Fruit fly (Drosophila melanogaster) whole organism, embryonic: Measurements from ENCODE around the gene rogdi.

Experiments
- Asciz ChIP-seq: fragments of 200-800 bp; sonication (Bioruptor generic); optimal IDR thresholded peaks from 2 replicates; lab custom pipeline; 2017; ENCODE audit warnings: missing biosample characterization, mild to moderate bottlenecking, missing genetic modification characterization, missing genetic modification reagents
- B-H1 ChIP-seq: fragments of 200-800 bp; sonication (Bioruptor generic); IDR thresholded peaks from 3 replicates; pipeline ENCODE4 v1.3.6; 2022; ENCODE audit warnings: missing biosample characterization, missing genetic modification characterization
- CG10321 ChIP-seq: fragments of 200-800 bp; sonication (Bioruptor generic); IDR thresholded peaks from 2 replicates; pipeline ENCODE4 v1.3.6; 2022; ENCODE audit warnings: missing biosample characterization, missing genetic modification characterization
- CG11085 ChIP-seq: fragments of 200-800 bp; sonication (Bioruptor generic); IDR thresholded peaks from 2 replicates; pipeline ENCODE4 v1.3.6; 2022; ENCODE audit warnings: missing biosample characterization, missing genetic modification characterization
- CG11247 ChIP-seq: fragments of 200-800 bp; sonication (Bioruptor generic); IDR thresholded peaks from 2 replicates; pipeline ENCODE4 v1.3.6; 2022; ENCODE audit warnings: missing biosample characterization, missing genetic modification characterization
- CG11695 ChIP-seq: fragments of 200-800 bp; sonication (Bioruptor generic); IDR thresholded peaks from 3 replicates; pipeline ENCODE4 v1.3.6; 2022; ENCODE audit warnings: missing biosample characterization, missing genetic modification characterization
- CG12391 ChIP-seq: fragments of 200-800 bp; sonication (Bioruptor generic); optimal IDR thresholded peaks from 3 replicates; lab custom pipeline; 2018; ENCODE audit warnings: missing biosample characterization, mild to moderate bottlenecking, missing genetic modification characterization, moderate library complexity
- CG1602 ChIP-seq: fragments of 200-800 bp; sonication (Bioruptor generic); optimal IDR thresholded peaks from 3 replicates; lab custom pipeline; 2016; ENCODE audit warnings: missing biosample characterization, missing genetic modification characterization
- CG1603 ChIP-seq: fragments of 200-800 bp; sonication (Bioruptor generic); optimal IDR thresholded peaks from 2 replicates; lab custom pipeline; 2019; ENCODE audit warnings: missing biosample characterization, mild to moderate bottlenecking, missing genetic modification characterization, moderate library complexity
- CG1647 ChIP-seq: fragments of 200-800 bp; sonication (Bioruptor generic); optimal IDR thresholded peaks from 3 replicates; lab custom pipeline; 2016; ENCODE audit warnings: missing biosample characterization, missing genetic modification characterization
- CG16815 ChIP-seq: fragments of 200-800 bp; sonication (Bioruptor generic); optimal IDR thresholded peaks from 3 replicates; lab custom pipeline; 2017; ENCODE audit warnings: missing biosample characterization, mild to moderate bottlenecking, missing genetic modification characterization
- CG17568 ChIP-seq: fragments of 200-800 bp; sonication (Bioruptor generic); optimal IDR thresholded peaks from 2 replicates; lab custom pipeline; 2018; ENCODE audit warnings: missing biosample characterization, mild to moderate bottlenecking, missing genetic modification characterization, moderate library complexity
- CG32772 ChIP-seq: fragments of 200-800 bp; sonication (Bioruptor generic); IDR thresholded peaks from 2 replicates; pipeline ENCODE4 v1.3.6; 2022; ENCODE audit warnings: missing biosample characterization, missing genetic modification characterization
- CG34376 ChIP-seq: fragments of 200-800 bp; sonication (Bioruptor generic); optimal IDR thresholded peaks from 2 replicates; lab custom pipeline; 2018; ENCODE audit warnings: missing biosample characterization, mild to moderate bottlenecking, missing genetic modification characterization
- CG3726 ChIP-seq: fragments of 200-800 bp; sonication (Bioruptor generic); IDR thresholded peaks from 3 replicates; pipeline ENCODE4, ENCODE4 v1.3.6; 2022; ENCODE audit warnings: missing biosample characterization, missing genetic modification characterization
- CG6813 ChIP-seq: fragments of 200-800 bp; sonication (Bioruptor generic); optimal IDR thresholded peaks from 2 replicates; lab custom pipeline; 2017; ENCODE audit warnings: missing biosample characterization, missing genetic modification characterization, mild to moderate bottlenecking, moderate library complexity, missing genetic modification reagents
- CG6854 ChIP-seq: fragments of 200-800 bp; sonication (Bioruptor generic); optimal IDR thresholded peaks from 3 replicates; lab custom pipeline; 2017; ENCODE audit warnings: missing biosample characterization, mild to moderate bottlenecking, missing genetic modification characterization
- CG7372 ChIP-seq: fragments of 200-800 bp; sonication (Bioruptor generic); IDR thresholded peaks from 2 replicates; pipeline ENCODE4 v1.3.6; 2022; ENCODE audit warnings: missing biosample characterization, missing genetic modification characterization
- CG8765 ChIP-seq: fragments of 200-800 bp; sonication (Bioruptor generic); IDR thresholded peaks from 2 replicates; pipeline ENCODE4 v1.3.6; 2022; ENCODE audit warnings: missing biosample characterization, missing genetic modification characterization
- CG9727 ChIP-seq: fragments of 200-800 bp; sonication (Bioruptor generic); optimal IDR thresholded peaks from 3 replicates; lab custom pipeline; 2017; ENCODE audit warnings: missing biosample characterization, mild to moderate bottlenecking, missing genetic modification characterization
- Dll ChIP-seq: fragments of 200-800 bp; sonication (Bioruptor generic); IDR thresholded peaks from 4 replicates; pipeline ENCODE4 v1.3.6; 2022; ENCODE audit warnings: missing biosample characterization, missing genetic modification characterization; ENCODE audit not compliant: partially characterized antibody
- Drgx ChIP-seq: fragments of 200-800 bp; sonication (Bioruptor generic); IDR thresholded peaks from 2 replicates; pipeline ENCODE4 v1.3.6; 2022; ENCODE audit warnings: missing biosample characterization, missing genetic modification characterization
- Ets97D ChIP-seq: fragments of 200-800 bp; sonication (Bioruptor generic); optimal IDR thresholded peaks from 3 replicates; lab custom pipeline; 2016; ENCODE audit warnings: missing biosample characterization, missing genetic modification characterization
- GATAe ChIP-seq: fragments of 200-800 bp; sonication (Bioruptor generic); conservative IDR thresholded peaks from 2 replicates; pipeline ENCODE4 v1.3.6; 2022; ENCODE audit warnings: missing biosample characterization, missing genetic modification characterization
- Hr3 ChIP-seq: fragments of 200-800 bp; sonication (Bioruptor generic); optimal IDR thresholded peaks from 3 replicates; lab custom pipeline; 2016; ENCODE audit warnings: missing biosample characterization, missing genetic modification characterization
- Lhr ChIP-seq: fragments of 200-800 bp; sonication (Bioruptor generic); optimal IDR thresholded peaks from 3 replicates; lab custom pipeline; 2017; ENCODE audit warnings: mild to moderate bottlenecking, missing biosample characterization, missing genetic modification reagents, missing genetic modification characterization
- Oaz ChIP-seq: fragments of 200-800 bp; sonication (Bioruptor generic); IDR thresholded peaks from 2 replicates; pipeline ENCODE4 v1.3.6; 2022; ENCODE audit warnings: missing biosample characterization, missing genetic modification characterization
- Pdp1 ChIP-seq, 2 experiments: fragments of 200-800 bp; sonication (Bioruptor generic); optimal IDR thresholded peaks; 3 replicates each; lab custom pipeline; 2016; ENCODE audit warnings: missing biosample characterization in 2 of 2, missing genetic modification characterization in 2 of 2, mild to moderate bottlenecking in 1 of 2, moderate library complexity in 1 of 2
- Scr ChIP-seq: fragments of 200-800 bp; sonication (Bioruptor generic); IDR thresholded peaks from 2 replicates; pipeline ENCODE4 v1.3.6; 2022; ENCODE audit warnings: missing biosample characterization, missing genetic modification characterization; ENCODE audit not compliant: partially characterized antibody
- Stat92E ChIP-seq, 3 experiments: fragments of >200 bp in 2 of 3; fragments of 200-800 bp in 1 of 3; sonication (Bioruptor generic) in 1 of 3; optimal IDR thresholded peaks; 2 replicates each; lab custom pipeline; 2017 to 2019; ENCODE audit warnings: missing biosample characterization in 3 of 3, missing genetic modification characterization in 3 of 3, mild to moderate bottlenecking in 1 of 3, moderate library complexity in 1 of 3
- Trl ChIP-seq, 3 experiments: fragments of >200 bp in 2 of 3; fragments of 200-800 bp in 1 of 3; sonication (Bioruptor generic) in 1 of 3; optimal IDR thresholded peaks; 2 replicates in 1 of 3; 3 replicates in 2 of 3; lab custom pipeline; 2016 to 2017; ENCODE audit warnings: missing biosample characterization in 1 of 3, missing genetic modification characterization in 1 of 3
- YL-1 ChIP-seq: fragments of 200-800 bp; sonication (Bioruptor generic); optimal IDR thresholded peaks from 3 replicates; lab custom pipeline; 2017; ENCODE audit warnings: missing biosample characterization, mild to moderate bottlenecking, missing genetic modification characterization
- abd-A ChIP-seq: fragments of 200-800 bp; sonication (Bioruptor generic); optimal IDR thresholded peaks from 3 replicates; lab custom pipeline; 2019; ENCODE audit warnings: missing biosample characterization, mild to moderate bottlenecking, missing genetic modification characterization, moderate library complexity
- bbx ChIP-seq: fragments of 200-800 bp; sonication (Bioruptor generic); IDR thresholded peaks from 2 replicates; pipeline ENCODE4 v1.3.6; 2022; ENCODE audit warnings: missing biosample characterization, missing genetic modification characterization; ENCODE audit not compliant: partially characterized antibody
- corto ChIP-seq: fragments of 200-800 bp; sonication (Bioruptor generic); optimal IDR thresholded peaks from 2 replicates; lab custom pipeline; 2016; ENCODE audit warnings: missing biosample characterization, mild to moderate bottlenecking, missing genetic modification characterization, moderate library complexity
- gcm2 ChIP-seq: fragments of 200-800 bp; sonication (Bioruptor generic); optimal IDR thresholded peaks from 2 replicates; lab custom pipeline; 2016; ENCODE audit warnings: missing biosample characterization, missing genetic modification characterization
- gro ChIP-seq: fragments of 200-800 bp; sonication (Bioruptor generic); optimal IDR thresholded peaks from 2 replicates; lab custom pipeline; 2016; ENCODE audit warnings: missing biosample characterization, missing genetic modification characterization
- gt ChIP-seq: fragments of 200-800 bp; sonication (Bioruptor generic); IDR thresholded peaks from 2 replicates; pipeline ENCODE4 v1.3.6; 2022; ENCODE audit warnings: missing biosample characterization, missing genetic modification characterization
- knrl ChIP-seq: fragments of 200-800 bp; sonication (Bioruptor generic); IDR thresholded peaks from 3 replicates; pipeline ENCODE4 v1.3.6; 2022; ENCODE audit warnings: missing biosample characterization, missing genetic modification characterization; ENCODE audit not compliant: partially characterized antibody
- maf-S ChIP-seq: fragments of 200-800 bp; sonication (Bioruptor generic); optimal IDR thresholded peaks from 2 replicates; lab custom pipeline; 2016; ENCODE audit warnings: missing biosample characterization, missing genetic modification characterization
- mld ChIP-seq: fragments of 200-800 bp; sonication (Bioruptor generic); IDR thresholded peaks from 3 replicates; pipeline ENCODE4 v1.3.6; 2022; ENCODE audit warnings: missing biosample characterization, missing genetic modification characterization; ENCODE audit not compliant: partially characterized antibody
- p53 ChIP-seq: fragments of 200-800 bp; sonication (Bioruptor generic); optimal IDR thresholded peaks from 2 replicates; lab custom pipeline; 2016; ENCODE audit warnings: missing biosample characterization, missing genetic modification characterization
- pho ChIP-seq: fragments of 200-800 bp; sonication (Bioruptor generic); optimal IDR thresholded peaks from 2 replicates; lab custom pipeline; 2016; ENCODE audit warnings: missing biosample characterization, missing genetic modification characterization
- repo ChIP-seq: fragments of 200-800 bp; sonication (Bioruptor generic); optimal IDR thresholded peaks from 2 replicates; lab custom pipeline; 2016; ENCODE audit warnings: missing biosample characterization, missing genetic modification characterization
- row ChIP-seq: fragments of 200-800 bp; sonication (Bioruptor generic); IDR thresholded peaks from 3 replicates; pipeline ENCODE4 v1.3.6; 2022; ENCODE audit warnings: missing biosample characterization, missing genetic modification characterization
- schlank ChIP-seq: fragments of 200-800 bp; sonication (Bioruptor generic); optimal IDR thresholded peaks from 2 replicates; lab custom pipeline; 2018; ENCODE audit warnings: missing biosample characterization, mild to moderate bottlenecking, missing genetic modification characterization
- slou ChIP-seq: fragments of 200-800 bp; sonication (Bioruptor generic); optimal IDR thresholded peaks from 3 replicates; lab custom pipeline; 2016; ENCODE audit warnings: missing biosample characterization, missing genetic modification characterization
- sob ChIP-seq: fragments of 200-800 bp; sonication (Bioruptor generic); IDR thresholded peaks from 2 replicates; pipeline ENCODE4 v1.3.6; 2022; ENCODE audit warnings: missing biosample characterization, missing genetic modification characterization
- stwl ChIP-seq: fragments of 200-800 bp; sonication (Bioruptor generic); optimal IDR thresholded peaks from 3 replicates; lab custom pipeline; 2018; ENCODE audit warnings: missing biosample characterization, mild to moderate bottlenecking, missing genetic modification characterization, moderate library complexity
- wor ChIP-seq: fragments of 200-800 bp; sonication (Bioruptor generic); IDR thresholded peaks from 2 replicates; pipeline ENCODE4 v1.3.6; 2022; ENCODE audit warnings: missing biosample characterization, missing genetic modification characterization

The rogdi gene

DNA sequence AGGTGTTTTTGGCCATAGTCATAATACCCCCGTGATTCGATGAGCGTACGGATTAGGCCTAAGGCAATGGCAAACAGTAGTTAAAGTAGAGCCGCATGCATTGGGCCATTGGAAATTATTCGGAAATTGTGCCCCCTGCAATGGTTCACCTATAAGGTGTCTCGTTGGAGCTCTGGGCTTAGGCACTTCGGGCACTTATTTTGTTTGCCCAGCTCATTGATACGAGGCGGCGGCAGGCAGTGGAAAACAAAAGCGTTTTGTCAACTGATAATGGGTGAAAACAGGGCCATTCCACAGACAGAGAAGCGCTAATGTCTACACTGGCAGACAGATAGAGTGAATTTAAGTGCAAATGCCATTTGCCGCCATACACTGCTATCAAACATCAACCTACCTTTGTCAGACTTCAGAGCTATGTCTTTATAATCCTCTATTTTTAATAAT lies 43.0 kb upstream of the rogdi start (continued):
- TF ChIP-seq stwl (no peak), gcm2 (GFP tag; lab: Kevin White, UChicago) (no peak), CG6813 (GFP tag; lab: Kevin White, UChicago) (peak; percentile 15), CG1602 (no peak), CG11247 (GFP tag; lab: Robert Waterston, UW) (no peak), CG3726 (no peak), abd-A (no peak), B-H1 (GFP tag; lab: Robert Waterston, UW) (peak; percentile 11; the same call in 1 of the 3 replicates), Hr3 (GFP tag; lab: Kevin White, UChicago) (no peak), Trl (optimal IDR thresholded peaks at IDR 0.05; lab: Kevin White, UChicago) (no peak), Trl (GFP tag; optimal IDR thresholded peaks at IDR 0.05; lab: Kevin White, UChicago) (no peak), CG34376 (GFP tag; lab: Kevin White, UChicago) (peak; percentile 23), slou (GFP tag; lab: Kevin White, UChicago) (no peak), CG6854 (GFP tag; lab: Kevin White, UChicago) (no peak), CG9727 (no peak), p53 (GFP tag; lab: Kevin White, UChicago) (no peak), Drgx (GFP tag; lab: Robert Waterston, UW) (peak; percentile 31; the same call in 1 of the 2 replicates), CG11085 (GFP tag; lab: Robert Waterston, UW) (no peak), Stat92E (GFP tag; optimal IDR thresholded peaks at IDR 0.05; lab: Kevin White, UChicago) (no peak), Lhr (GFP tag; lab: Kevin White, UChicago) (no peak), wor (GFP tag; lab: Robert Waterston, UW) (peak; percentile 17; the same call in 1 of the 2 replicates), Ets97D (no peak), Asciz (GFP tag; lab: Kevin White, UChicago) (peak; percentile 2), schlank (tag; lab: Kevin White, UChicago) (peak; percentile 13), gt (GFP tag; lab: Robert Waterston, UW) (no peak), CG16815 (GFP tag; lab: Kevin White, UChicago) (no peak), knrl (no peak), CG7372 (no peak), CG17568 (GFP tag; lab: Kevin White, UChicago) (no peak), CG1647 (GFP tag; lab: Kevin White, UChicago) (no peak), gro (GFP tag; lab: Kevin White, UChicago) (no peak), row (GFP tag; lab: Robert Waterston, UW) (peak; percentile 60), Pdp1 (GFP tag; optimal IDR thresholded peaks at IDR 0.05; lab: Kevin White, UChicago) (peak in 1 of 2 experiments; percentile 8), GATAe (GFP tag; lab: Robert Waterston, UW) (no peak), repo (GFP tag; lab: Kevin White, UChicago) (no peak), CG1603 (tag; lab: Kevin White, UChicago) (no peak), bbx (GFP tag; lab: Robert Waterston, UW) (no peak), CG10321 (GFP tag; lab: Robert Waterston, UW) (no peak), CG32772 (no peak), maf-S (GFP tag; lab: Kevin White, UChicago) (no peak), CG12391 (tag; lab: Kevin White, UChicago) (no peak), sob (0 out of 2 replicates have a peak, but pooled peaks have one; percentile 43), mld (no peak), Scr (no peak), Oaz (GFP tag; lab: Robert Waterston, UW) (no peak), CG8765 (GFP tag; lab: Robert Waterston, UW) (no peak), YL-1 (no peak), corto (GFP tag; lab: Kevin White, UChicago) (no peak), CG11695 (GFP tag; lab: Robert Waterston, UW) (no peak), Dll (GFP tag; lab: Robert Waterston, UW) (no peak), pho (GFP tag; lab: Kevin White, UChicago) (no peak)
